Fruit fly (Drosophila melanogaster) Kc167 (cell line): ENCODE data around the gene CG15930.

ENCODE experiments used
- h ChIP-seq: fragments of >200 bp; optimal IDR thresholded peaks from 3 replicates; lab custom pipeline; 2018; ENCODE audit warnings: missing external identifiers
- insv ChIP-seq: fragments of >200 bp; optimal IDR thresholded peaks from 3 replicates; lab custom pipeline; 2018; ENCODE audit warnings: missing external identifiers
- psq ChIP-seq: fragments of >200 bp; optimal IDR thresholded peaks from 2 replicates; lab custom pipeline; 2017; ENCODE audit warnings: missing external identifiers

- TF ChIP-seq insv (lab: Kevin White, UChicago) = no peak
- no peak for TF ChIP-seq h (lab: Kevin White, UChicago)
- TF ChIP-seq psq (lab: Kevin White, UChicago) = no peak
These were observed at the start of gene CG15930, which contains the start of gene Sas10 for dm6 chrX:5317170-5317569.
